Fruit fly (Drosophila melanogaster) whole organism, embryonic: ENCODE results near the gene CG43156.

ENCODE experiments used
- Ada2b ChIP-seq: fragments of 200-800 bp; sonication (Bioruptor generic); IDR thresholded peaks from 2 replicates; pipeline ENCODE4 v1.3.6; 2022; ENCODE audit warnings: missing biosample characterization, missing genetic modification characterization
- BtbVII ChIP-seq: fragments of 200-800 bp; sonication (Bioruptor generic); optimal IDR thresholded peaks from 3 replicates; lab custom pipeline; 2017; ENCODE audit warnings: missing biosample characterization, mild to moderate bottlenecking, missing genetic modification characterization
- C15 ChIP-seq: fragments of 200-800 bp; sonication (Bioruptor generic); IDR thresholded peaks from 3 replicates; pipeline ENCODE4 v1.3.6; 2022; ENCODE audit warnings: missing biosample characterization, missing genetic modification characterization
- CG1024 ChIP-seq: fragments of 200-800 bp; sonication (Bioruptor generic); IDR thresholded peaks from 2 replicates; pipeline ENCODE4 v1.3.6; 2022; ENCODE audit warnings: missing biosample characterization, missing genetic modification characterization
- CG11247 ChIP-seq: fragments of 200-800 bp; sonication (Bioruptor generic); IDR thresholded peaks from 2 replicates; pipeline ENCODE4 v1.3.6; 2022; ENCODE audit warnings: missing biosample characterization, missing genetic modification characterization
- CG11695 ChIP-seq: fragments of 200-800 bp; sonication (Bioruptor generic); IDR thresholded peaks from 3 replicates; pipeline ENCODE4 v1.3.6; 2022; ENCODE audit warnings: missing biosample characterization, missing genetic modification characterization
- CG13424 ChIP-seq: fragments of 200-800 bp; sonication (Bioruptor generic); optimal IDR thresholded peaks from 2 replicates; lab custom pipeline; 2019; ENCODE audit warnings: missing biosample characterization, mild to moderate bottlenecking, missing genetic modification characterization, moderate library complexity
- CG15073 ChIP-seq: fragments of 200-800 bp; sonication (Bioruptor generic); optimal IDR thresholded peaks from 2 replicates; lab custom pipeline; 2016; ENCODE audit warnings: missing biosample characterization, missing genetic modification characterization
- CG15514 ChIP-seq: fragments of 200-800 bp; sonication (Bioruptor generic); optimal IDR thresholded peaks from 3 replicates; lab custom pipeline; 2017; ENCODE audit warnings: missing biosample characterization, missing genetic modification characterization, mild to moderate bottlenecking, moderate library complexity, missing genetic modification reagents
- CG1603 ChIP-seq: fragments of 200-800 bp; sonication (Bioruptor generic); optimal IDR thresholded peaks from 2 replicates; lab custom pipeline; 2019; ENCODE audit warnings: missing biosample characterization, mild to moderate bottlenecking, missing genetic modification characterization, moderate library complexity
- CG1647 ChIP-seq: fragments of 200-800 bp; sonication (Bioruptor generic); optimal IDR thresholded peaks from 3 replicates; lab custom pipeline; 2016; ENCODE audit warnings: missing biosample characterization, missing genetic modification characterization
- CG17328 ChIP-seq: fragments of 200-800 bp; sonication (Bioruptor generic); IDR thresholded peaks from 2 replicates; pipeline ENCODE4 v1.3.6; 2022; ENCODE audit warnings: missing biosample characterization, missing genetic modification characterization
- CG18011 ChIP-seq: fragments of 200-800 bp; sonication (Bioruptor generic); optimal IDR thresholded peaks from 2 replicates; lab custom pipeline; 2017; ENCODE audit warnings: missing biosample characterization, missing genetic modification characterization, mild to moderate bottlenecking, moderate library complexity, missing genotype
- CG18764 ChIP-seq: fragments of 200-800 bp; sonication (Bioruptor generic); optimal IDR thresholded peaks from 3 replicates; lab custom pipeline; 2016; ENCODE audit warnings: missing biosample characterization, missing genetic modification characterization
- CG2202 ChIP-seq: fragments of 200-800 bp; sonication (Bioruptor generic); optimal IDR thresholded peaks from 2 replicates; lab custom pipeline; 2018; ENCODE audit warnings: missing biosample characterization, mild to moderate bottlenecking, missing genetic modification characterization
- CG3847 ChIP-seq: fragments of 200-800 bp; sonication (Bioruptor generic); IDR thresholded peaks from 2 replicates; pipeline ENCODE4 v1.3.6; 2022; ENCODE audit warnings: missing biosample characterization, missing genetic modification characterization
- CG7357 ChIP-seq: fragments of 200-800 bp; sonication (Bioruptor generic); IDR thresholded peaks from 3 replicates; pipeline ENCODE4 v1.3.6; 2022; ENCODE audit warnings: missing biosample characterization, missing genetic modification characterization
- CG9215 ChIP-seq: fragments of 200-800 bp; sonication (Bioruptor generic); IDR thresholded peaks from 2 replicates; pipeline ENCODE4 v1.3.6; 2022; ENCODE audit warnings: missing biosample characterization, missing genetic modification characterization
- Dbx ChIP-seq: fragments of 200-800 bp; sonication (Bioruptor generic); IDR thresholded peaks from 3 replicates; pipeline ENCODE4 v1.3.6; 2022; ENCODE audit warnings: missing biosample characterization, missing genetic modification characterization
- Dek ChIP-seq: fragments of 200-800 bp; sonication (Bioruptor generic); optimal IDR thresholded peaks from 3 replicates; lab custom pipeline; 2019; ENCODE audit warnings: missing biosample characterization, mild to moderate bottlenecking, missing genetic modification characterization, moderate library complexity
- Drgx ChIP-seq: fragments of 200-800 bp; sonication (Bioruptor generic); IDR thresholded peaks from 2 replicates; pipeline ENCODE4 v1.3.6; 2022; ENCODE audit warnings: missing biosample characterization, missing genetic modification characterization
- E2f1 ChIP-seq: fragments of 200-800 bp; sonication (Bioruptor generic); IDR thresholded peaks from 2 replicates; pipeline ENCODE4 v1.3.6; 2022; ENCODE audit warnings: missing biosample characterization, missing genetic modification characterization
- Eip74EF ChIP-seq, 2 experiments: fragments of 200-800 bp in 1 of 2; fragments of >200 bp in 1 of 2; sonication (Bioruptor generic) in 1 of 2; optimal IDR thresholded peaks; 2 replicates each; lab custom pipeline; 2017 to 2019; ENCODE audit warnings: missing biosample characterization in 2 of 2, missing genetic modification characterization in 2 of 2, mild to moderate bottlenecking in 1 of 2, moderate library complexity in 1 of 2
- HHEX ChIP-seq: fragments of 200-800 bp; sonication (Bioruptor generic); optimal IDR thresholded peaks from 3 replicates; lab custom pipeline; 2017; ENCODE audit warnings: missing biosample characterization, mild to moderate bottlenecking, missing genetic modification characterization, missing genetic modification reagents
- Hr51 ChIP-seq, 2 experiments: fragments of 200-800 bp; sonication (Bioruptor generic); optimal IDR thresholded peaks; 2 replicates in 1 of 2; 3 replicates in 1 of 2; lab custom pipeline; 2016 to 2018; ENCODE audit warnings: missing biosample characterization in 2 of 2, missing genetic modification characterization in 2 of 2, mild to moderate bottlenecking in 1 of 2, moderate library complexity in 1 of 2
- Lhr ChIP-seq: fragments of 200-800 bp; sonication (Bioruptor generic); optimal IDR thresholded peaks from 3 replicates; lab custom pipeline; 2017; ENCODE audit warnings: mild to moderate bottlenecking, missing biosample characterization, missing genetic modification reagents, missing genetic modification characterization
- NfI ChIP-seq: fragments of 200-800 bp; sonication (Bioruptor generic); optimal IDR thresholded peaks from 3 replicates; lab custom pipeline; 2018; ENCODE audit warnings: missing biosample characterization, mild to moderate bottlenecking, missing genetic modification characterization, moderate library complexity
- Poxn ChIP-seq: fragments of 200-800 bp; sonication (Bioruptor generic); IDR thresholded peaks from 2 replicates; pipeline ENCODE4 v1.3.6; 2022; ENCODE audit warnings: missing biosample characterization, missing genetic modification characterization
- Taf1 ChIP-seq: fragments of 200-800 bp; sonication (Bioruptor generic); IDR thresholded peaks from 2 replicates; pipeline ENCODE4 v1.3.6; 2022; ENCODE audit warnings: missing biosample characterization, missing genetic modification characterization
- btn ChIP-seq: fragments of 200-800 bp; sonication (Bioruptor generic); optimal IDR thresholded peaks from 2 replicates; lab custom pipeline; 2016; ENCODE audit warnings: missing biosample characterization, missing genetic modification characterization
- cas ChIP-seq: fragments of 200-800 bp; sonication (Bioruptor generic); IDR thresholded peaks from 2 replicates; pipeline ENCODE4 v1.3.6; 2022; ENCODE audit warnings: missing biosample characterization, missing genetic modification characterization
- chinmo ChIP-seq: fragments of 200-800 bp; sonication (Bioruptor generic); IDR thresholded peaks from 4 replicates; pipeline ENCODE4 v1.3.6; 2022; ENCODE audit warnings: missing biosample characterization, missing genetic modification characterization; ENCODE audit not compliant: partially characterized antibody
- crp ChIP-seq, 2 experiments: fragments of 200-800 bp; sonication (Bioruptor generic); optimal IDR thresholded peaks; 2 replicates in 1 of 2; 3 replicates in 1 of 2; lab custom pipeline; 2017; ENCODE audit warnings: missing biosample characterization in 2 of 2, missing genetic modification characterization in 2 of 2, mild to moderate bottlenecking in 1 of 2, moderate library complexity in 1 of 2
- dpn ChIP-seq, 2 experiments: fragments of 200-800 bp; sonication (Bioruptor generic); optimal IDR thresholded peaks; 3 replicates each; lab custom pipeline; 2016; ENCODE audit warnings: missing biosample characterization in 2 of 2, missing genetic modification characterization in 2 of 2
- ewg ChIP-seq: fragments of 200-800 bp; sonication (Bioruptor generic); optimal IDR thresholded peaks from 3 replicates; lab custom pipeline; 2017; ENCODE audit warnings: mild to moderate bottlenecking, missing biosample characterization, missing genetic modification reagents, missing genetic modification characterization
- fd96Cb ChIP-seq: fragments of 200-800 bp; sonication (Bioruptor generic); optimal IDR thresholded peaks from 2 replicates; lab custom pipeline; 2018; ENCODE audit warnings: missing biosample characterization, mild to moderate bottlenecking, missing genetic modification characterization, moderate library complexity
- gem ChIP-seq: fragments of 200-800 bp; sonication (Bioruptor generic); optimal IDR thresholded peaks from 2 replicates; lab custom pipeline; 2019; ENCODE audit warnings: missing biosample characterization, mild to moderate bottlenecking, missing genetic modification characterization, moderate library complexity
- hkb ChIP-seq, 2 experiments: fragments of 200-800 bp in 1 of 2; fragments of >200 bp in 1 of 2; sonication (Bioruptor generic) in 1 of 2; IDR thresholded peaks in 1 of 2; optimal IDR thresholded peaks in 1 of 2; 2 replicates each; pipeline versions ENCODE4 v1.3.6 to Lab custom; 2017 to 2022; ENCODE audit warnings: missing biosample characterization in 1 of 2, missing genetic modification characterization in 1 of 2
- nau ChIP-seq: fragments of 200-800 bp; sonication (Bioruptor generic); optimal IDR thresholded peaks from 3 replicates; lab custom pipeline; 2017; ENCODE audit warnings: missing biosample characterization, mild to moderate bottlenecking, missing genetic modification characterization, missing genetic modification reagents
- onecut ChIP-seq: fragments of 200-800 bp; sonication (Bioruptor generic); IDR thresholded peaks from 2 replicates; pipeline ENCODE4 v1.3.6; 2022; ENCODE audit warnings: missing biosample characterization, missing genetic modification characterization
- ranshi ChIP-seq: fragments of 200-800 bp; sonication (Bioruptor generic); IDR thresholded peaks from 2 replicates; pipeline ENCODE4 v1.3.6; 2022; ENCODE audit warnings: missing biosample characterization, missing genetic modification characterization
- scrt ChIP-seq: fragments of 200-800 bp; sonication (Bioruptor generic); optimal IDR thresholded peaks from 2 replicates; lab custom pipeline; 2018; ENCODE audit warnings: missing biosample characterization, mild to moderate bottlenecking, missing genetic modification characterization, moderate library complexity
- sens ChIP-seq: fragments of 200-800 bp; sonication (Bioruptor generic); peaks from one replicate; lab custom pipeline; 2016; ENCODE audit warnings: missing biosample characterization, missing genetic modification characterization
- ttk ChIP-seq: fragments of 200-800 bp; sonication (Bioruptor generic); IDR thresholded peaks from 2 replicates; pipeline ENCODE4 v2.1.2; 2022; ENCODE audit warnings: missing biosample characterization, missing genetic modification characterization
- zfh2 ChIP-seq: fragments of 200-800 bp; sonication (Bioruptor generic); optimal IDR thresholded peaks from 2 replicates; lab custom pipeline; 2016; ENCODE audit warnings: missing biosample characterization, missing genetic modification characterization

The CG43156 gene

dm6 chrX:11906818-11907281 is at the start of gene CG43156:
Gene CG43156 (minus strand): TSS chrX:11906868.
- TF ChIP-seq CG2202 (tag; lab: Kevin White, UChicago): no peak
- TF ChIP-seq dpn (GFP tag; optimal IDR thresholded peaks at IDR 0.05; lab: Kevin White, UChicago): no peak
- no peak for TF ChIP-seq CG1647
- TF ChIP-seq CG11695: 0 out of 3 replicates have a peak, but pooled peaks have one; percentile 7

DNA sequence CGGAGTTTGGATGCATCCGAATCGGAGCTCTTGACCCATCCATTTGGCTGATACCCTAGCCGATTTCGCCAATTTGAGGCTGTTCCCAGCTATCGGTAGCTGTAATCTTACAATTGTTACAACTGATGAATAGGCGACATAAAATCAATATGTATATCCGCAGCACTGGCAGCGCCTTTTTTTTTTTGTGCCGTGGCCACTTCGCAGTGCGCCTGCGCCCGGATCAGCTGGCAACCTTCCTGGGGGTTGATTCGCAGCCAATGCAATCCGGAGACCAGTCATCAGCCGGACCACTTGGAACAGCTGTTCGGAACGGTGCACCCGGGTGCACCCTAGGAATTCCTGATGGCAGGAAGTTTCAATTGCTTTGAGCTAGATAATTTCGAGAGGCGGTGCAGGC is 24.1 kb upstream of the CG43156 start, which contains the start of gene Pdzd8:
Gene Pdzd8 (minus strand): TSS at position 125 of the 400 bp plus-strand sequence.
- TF ChIP-seq onecut: peak; percentile 93
- no peak for TF ChIP-seq Eip74EF (GFP tag; optimal IDR thresholded peaks at IDR 0.05; lab: Kevin White, UChicago)
- TF ChIP-seq ewg: peak; percentile 89
- TF ChIP-seq CG11247 (GFP tag; lab: Robert Waterston, UW): no peak
- TF ChIP-seq crp (GFP tag; optimal IDR thresholded peaks at IDR 0.05; lab: Kevin White, UChicago): peak in 1 of 2 experiments; percentile 62
- TF ChIP-seq chinmo (GFP tag; lab: Robert Waterston, UW): 0 out of 4 replicates have a peak, but pooled peaks have one; percentile 15

DNA sequence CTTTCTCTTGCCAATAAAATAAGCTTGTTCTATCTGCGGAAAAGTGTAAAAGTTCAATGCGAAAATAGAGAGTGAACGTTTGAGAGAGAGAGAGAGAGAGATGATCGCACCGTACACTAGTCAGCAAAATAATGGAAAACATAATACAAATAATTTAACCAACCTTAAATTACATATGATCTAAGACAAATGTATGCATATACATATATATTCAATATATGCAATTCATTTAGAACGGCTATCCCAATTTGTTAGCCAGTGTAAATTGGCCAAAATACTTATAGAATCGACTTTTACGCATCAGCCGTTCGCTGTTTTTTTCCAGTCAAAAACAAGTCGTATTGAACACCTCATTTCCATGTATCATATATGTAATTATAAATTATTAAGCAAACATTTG is 18.5 kb upstream of the CG43156 start:
- peak; percentile 64 for TF ChIP-seq Taf1
- TF ChIP-seq ttk (GFP tag; lab: Robert Waterston, UW): peak; percentile 75
- TF ChIP-seq CG1024 (GFP tag; lab: Robert Waterston, UW): 0 out of 2 replicates have a peak, but pooled peaks have one; percentile 21
- peak; percentile 65 for TF ChIP-seq Ada2b
- TF ChIP-seq Dbx (GFP tag; lab: Robert Waterston, UW): peak; percentile 56; the same call in 2 of the 3 replicates
- TF ChIP-seq Drgx (GFP tag; lab: Robert Waterston, UW): peak; percentile 79
- no peak for TF ChIP-seq BtbVII (GFP tag; lab: Kevin White, UChicago)
- TF ChIP-seq CG18011 (GFP tag; lab: Kevin White, UChicago): peak; percentile 10
- TF ChIP-seq CG1603 (tag; lab: Kevin White, UChicago): no peak
- peak; percentile 14 for TF ChIP-seq zfh2 (GFP tag; lab: Kevin White, UChicago)
- TF ChIP-seq ranshi (GFP tag; lab: Robert Waterston, UW): peak; percentile 63
- no peak for TF ChIP-seq hkb (optimal IDR thresholded peaks at IDR 0.05; lab: Kevin White, UChicago)
- TF ChIP-seq hkb (GFP tag; IDR thresholded peaks at IDR 0.05; lab: Robert Waterston, UW): peak; percentile 68
- no peak for TF ChIP-seq btn (GFP tag; lab: Kevin White, UChicago)
- peak; percentile 32 for TF ChIP-seq Dek (tag; lab: Kevin White, UChicago)
- TF ChIP-seq C15 (GFP tag; lab: Robert Waterston, UW): peak; percentile 44; the same call in 1 of the 3 replicates
- peak; percentile 20 for TF ChIP-seq CG13424 (tag; lab: Kevin White, UChicago)
- peak; percentile 8 for TF ChIP-seq scrt (GFP tag; lab: Kevin White, UChicago)
- TF ChIP-seq gem (tag; lab: Kevin White, UChicago): peak; percentile 58
- peak; percentile 13 for TF ChIP-seq HHEX (GFP tag; lab: Kevin White, UChicago)
- peak; percentile 61 for TF ChIP-seq CG3847
- peak; percentile 65; the same call in 1 of the 2 replicates for TF ChIP-seq cas (GFP tag; lab: Robert Waterston, UW)
- TF ChIP-seq nau: no peak
- TF ChIP-seq NfI: peak; percentile 38
- no peak for TF ChIP-seq CG15073
- TF ChIP-seq CG17328: peak; percentile 71; the same call in 1 of the 2 replicates
- TF ChIP-seq CG7357 (GFP tag; lab: Robert Waterston, UW): no peak
- peak; percentile 45; the same call in 1 of the 2 replicates for TF ChIP-seq CG9215 (GFP tag; lab: Robert Waterston, UW)
- peak; percentile 54 for TF ChIP-seq E2f1 (GFP tag; lab: Robert Waterston, UW)
- no peak for TF ChIP-seq Lhr (GFP tag; lab: Kevin White, UChicago)
- peak in 1 of 2 experiments; percentile 48 for TF ChIP-seq Hr51 (GFP tag; optimal IDR thresholded peaks at IDR 0.05; lab: Kevin White, UChicago)
- TF ChIP-seq Poxn (GFP tag; lab: Robert Waterston, UW): 0 out of 2 replicates have a peak, but pooled peaks have one; percentile 37
- peak; percentile 32 for TF ChIP-seq fd96Cb
- peak; percentile 89 for TF ChIP-seq sens (GFP tag; lab: Kevin White, UChicago)
- peak; percentile 4 for TF ChIP-seq CG18764 (GFP tag; lab: Kevin White, UChicago)
- TF ChIP-seq CG15514 (GFP tag; lab: Kevin White, UChicago): peak; percentile 19
